Fruit fly (Drosophila melanogaster) whole organism, wandering third instar larva: ENCODE data around the gene Tektin-A.
A peak's percentile ranks its signal among the peaks of the same experiment; 100 is the strongest.

Experiments
- Dfd ChIP-seq: fragments of >200 bp; optimal IDR thresholded peaks from 2 replicates; lab custom pipeline; 2017; ENCODE audit warnings: missing biosample characterization, missing genetic modification characterization
- Hnf4 ChIP-seq: fragments of 200-800 bp; sonication (Bioruptor generic); optimal IDR thresholded peaks from 2 replicates; lab custom pipeline; 2016; ENCODE audit warnings: missing biosample characterization, mild to moderate bottlenecking, missing genetic modification characterization
- br ChIP-seq: fragments of 200-800 bp; sonication (Bioruptor generic); optimal IDR thresholded peaks from 2 replicates; lab custom pipeline; 2016; ENCODE audit warnings: missing biosample characterization, missing genetic modification characterization
- dmrt93B ChIP-seq: fragments of 200-800 bp; sonication (Bioruptor generic); optimal IDR thresholded peaks from 2 replicates; lab custom pipeline; 2018; ENCODE audit warnings: missing biosample characterization, mild to moderate bottlenecking, missing genetic modification characterization
- h ChIP-seq: fragments of 200-800 bp; sonication (Bioruptor generic); optimal IDR thresholded peaks from 3 replicates; lab custom pipeline; 2016; ENCODE audit warnings: missing biosample characterization, mild to moderate bottlenecking, missing genetic modification characterization
- jim ChIP-seq: fragments of 175-275, 200-325 bp; sonication (Bioruptor generic); optimal IDR thresholded peaks from 2 replicates; lab custom pipeline; 2016; ENCODE audit warnings: missing biosample characterization, mild to moderate bottlenecking, missing genetic modification characterization

DNA sequence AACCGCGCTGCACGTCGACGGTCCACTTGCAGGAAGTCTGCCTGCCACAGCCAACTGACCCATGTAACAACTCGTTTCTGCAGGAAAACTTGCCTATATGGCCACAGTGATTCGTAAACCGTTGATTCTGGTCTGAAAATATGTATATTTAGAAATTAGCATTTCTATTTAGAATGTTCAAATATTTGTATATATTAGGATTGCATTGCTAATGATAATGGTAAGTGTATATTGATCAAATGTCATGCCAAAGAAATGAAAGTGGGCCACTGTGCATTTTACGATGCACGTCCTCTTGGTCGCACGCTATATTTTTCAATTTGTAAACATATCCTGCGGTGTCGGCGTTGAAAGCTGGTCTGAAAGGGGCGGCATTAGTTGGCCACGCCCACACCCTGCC is 32.3 kb downstream of the Tektin-A start:
- TF ChIP-seq Dfd (GFP tag; lab: Kevin White, UChicago), result no peak
- TF ChIP-seq jim (GFP tag; lab: Kevin White, UChicago), result no peak
- TF ChIP-seq h (GFP tag; lab: Kevin White, UChicago), result peak; percentile 34
- TF ChIP-seq br (GFP tag; lab: Kevin White, UChicago), result no peak
- TF ChIP-seq dmrt93B (GFP tag; lab: Kevin White, UChicago), result no peak
- no peak for TF ChIP-seq Hnf4 (GFP tag; lab: Kevin White, UChicago)
